Fruit fly (Drosophila melanogaster) whole organism, embryonic: ENCODE measurements around the gene PGAP1.

Experiments used
- Aef1 ChIP-seq: fragments of 200-800 bp; sonication (Bioruptor generic); IDR thresholded peaks from 3 replicates; pipeline ENCODE4 v1.3.6; 2022; ENCODE audit warnings: missing biosample characterization, missing genetic modification characterization
- CG11456 ChIP-seq: fragments of 200-800 bp; sonication (Bioruptor generic); IDR thresholded peaks from 3 replicates; pipeline ENCODE4 v1.3.6; 2022; ENCODE audit warnings: missing biosample characterization, missing genetic modification characterization
- CG13287 ChIP-seq: fragments of 200-800 bp; sonication (Bioruptor generic); IDR thresholded peaks from 2 replicates; pipeline ENCODE4 v1.3.6; 2022; ENCODE audit warnings: missing biosample characterization, missing genetic modification characterization; ENCODE audit not compliant: partially characterized antibody
- CG17829 ChIP-seq: fragments of 200-800 bp; optimal IDR thresholded peaks from 2 replicates; lab custom pipeline; 2019; ENCODE audit warnings: missing biosample characterization, mild to moderate bottlenecking, missing genetic modification characterization, moderate library complexity
- CG18764 ChIP-seq: fragments of 200-800 bp; sonication (Bioruptor generic); optimal IDR thresholded peaks from 3 replicates; lab custom pipeline; 2016; ENCODE audit warnings: missing biosample characterization, missing genetic modification characterization
- CG34376 ChIP-seq: fragments of 200-800 bp; sonication (Bioruptor generic); optimal IDR thresholded peaks from 2 replicates; lab custom pipeline; 2018; ENCODE audit warnings: missing biosample characterization, mild to moderate bottlenecking, missing genetic modification characterization
- CG3726 ChIP-seq: fragments of 200-800 bp; sonication (Bioruptor generic); IDR thresholded peaks from 3 replicates; pipeline ENCODE4, ENCODE4 v1.3.6; 2022; ENCODE audit warnings: missing biosample characterization, missing genetic modification characterization
- CG3847 ChIP-seq: fragments of 200-800 bp; sonication (Bioruptor generic); IDR thresholded peaks from 2 replicates; pipeline ENCODE4 v1.3.6; 2022; ENCODE audit warnings: missing biosample characterization, missing genetic modification characterization
- CG3995 ChIP-seq: fragments of 200-800 bp; sonication (Bioruptor generic); optimal IDR thresholded peaks from 3 replicates; lab custom pipeline; 2016; ENCODE audit warnings: missing biosample characterization, missing genetic modification characterization
- CG7839 ChIP-seq: fragments of 200-800 bp; sonication (Bioruptor generic); optimal IDR thresholded peaks from 3 replicates; lab custom pipeline; 2018; ENCODE audit warnings: missing biosample characterization, mild to moderate bottlenecking, missing genetic modification characterization, moderate library complexity
- CG8359 ChIP-seq: fragments of 200-800 bp; sonication (Bioruptor generic); optimal IDR thresholded peaks from 2 replicates; lab custom pipeline; 2017; ENCODE audit warnings: missing biosample characterization, mild to moderate bottlenecking, missing genetic modification characterization, borderline replicate concordance
- CG8388 ChIP-seq: fragments of 200-800 bp; sonication (Bioruptor generic); optimal IDR thresholded peaks from 2 replicates; lab custom pipeline; 2019; ENCODE audit warnings: missing biosample characterization, mild to moderate bottlenecking, missing genetic modification characterization, moderate library complexity
- CG8478 ChIP-seq: fragments of >200 bp; optimal IDR thresholded peaks from 2 replicates; lab custom pipeline; 2018
- Dad ChIP-seq: fragments of 200-800 bp; sonication (Bioruptor generic); optimal IDR thresholded peaks from 3 replicates; lab custom pipeline; 2016; ENCODE audit warnings: missing biosample characterization, missing genetic modification characterization
- Dek ChIP-seq: fragments of 200-800 bp; sonication (Bioruptor generic); optimal IDR thresholded peaks from 3 replicates; lab custom pipeline; 2019; ENCODE audit warnings: missing biosample characterization, mild to moderate bottlenecking, missing genetic modification characterization, moderate library complexity
- Doc3 ChIP-seq: fragments of 200-800 bp; sonication (Bioruptor generic); IDR thresholded peaks from 3 replicates; pipeline ENCODE4 v1.3.6; 2022; ENCODE audit warnings: missing biosample characterization, missing genetic modification characterization; ENCODE audit not compliant: partially characterized antibody
- Elba2 ChIP-seq: fragments of 200-800 bp; sonication (Bioruptor generic); optimal IDR thresholded peaks from 3 replicates; lab custom pipeline; 2016; ENCODE audit warnings: missing biosample characterization, missing genetic modification characterization
- Ets97D ChIP-seq: fragments of 200-800 bp; sonication (Bioruptor generic); optimal IDR thresholded peaks from 3 replicates; lab custom pipeline; 2016; ENCODE audit warnings: missing biosample characterization, missing genetic modification characterization
- Gug ChIP-seq: fragments of 200-800 bp; sonication (Bioruptor generic); IDR thresholded peaks from 4 replicates; pipeline ENCODE4 v1.3.6; 2022; ENCODE audit warnings: missing biosample characterization, missing genetic modification characterization
- HLH3B ChIP-seq: fragments of 200-800 bp; sonication (Bioruptor generic); IDR thresholded peaks from 2 replicates; pipeline ENCODE4 v1.3.6; 2022; ENCODE audit warnings: missing biosample characterization, missing genetic modification characterization
- HLH54F ChIP-seq: fragments of 200-800 bp; sonication (Bioruptor generic); optimal IDR thresholded peaks from 3 replicates; lab custom pipeline; 2016; ENCODE audit warnings: missing biosample characterization, missing genetic modification characterization
- Kr ChIP-seq: fragments of 200-800 bp; sonication (Bioruptor generic); optimal IDR thresholded peaks from 2 replicates; lab custom pipeline; 2017; ENCODE audit warnings: missing biosample characterization, mild to moderate bottlenecking, missing genetic modification characterization
- MTF-1 ChIP-seq: fragments of 200-800 bp; sonication (Bioruptor generic); optimal IDR thresholded peaks from 2 replicates; lab custom pipeline; 2018; ENCODE audit warnings: missing biosample characterization, mild to moderate bottlenecking, missing genetic modification characterization, borderline replicate concordance
- NfI ChIP-seq: fragments of 200-800 bp; sonication (Bioruptor generic); optimal IDR thresholded peaks from 3 replicates; lab custom pipeline; 2018; ENCODE audit warnings: missing biosample characterization, mild to moderate bottlenecking, missing genetic modification characterization, moderate library complexity
- Sox102F ChIP-seq: fragments of 200-800 bp; sonication (Bioruptor generic); optimal IDR thresholded peaks from 2 replicates; lab custom pipeline; 2018; ENCODE audit warnings: missing biosample characterization, mild to moderate bottlenecking, missing genetic modification characterization, moderate library complexity
- Spps ChIP-seq: fragments of 200-800 bp; sonication (Bioruptor generic); optimal IDR thresholded peaks from 2 replicates; lab custom pipeline; 2018; ENCODE audit warnings: missing biosample characterization, mild to moderate bottlenecking, missing genetic modification characterization
- Ssrp ChIP-seq: fragments of 200-800 bp; sonication (Bioruptor generic); optimal IDR thresholded peaks from 2 replicates; lab custom pipeline; 2018; ENCODE audit warnings: missing biosample characterization, mild to moderate bottlenecking, missing genetic modification characterization, moderate library complexity
- Tbp ChIP-seq: fragments of >200 bp; optimal IDR thresholded peaks from 2 replicates; lab custom pipeline; 2018; ENCODE audit warnings: missing biosample characterization, missing genetic modification characterization
- amos ChIP-seq: fragments of 200-800 bp; sonication (Bioruptor generic); IDR thresholded peaks from 2 replicates; pipeline ENCODE4 v1.3.6; 2022; ENCODE audit warnings: missing biosample characterization, missing genetic modification characterization; ENCODE audit not compliant: partially characterized antibody
- ap ChIP-seq: fragments of 200-800 bp; sonication (Bioruptor generic); IDR thresholded peaks from 2 replicates; pipeline ENCODE4 v1.3.6; 2022; ENCODE audit warnings: missing biosample characterization, missing genetic modification characterization
- chn ChIP-seq: fragments of 200-800 bp; sonication (Bioruptor generic); optimal IDR thresholded peaks from 2 replicates; lab custom pipeline; 2016; ENCODE audit warnings: missing biosample characterization, missing genetic modification characterization
- crc ChIP-seq: fragments of 200-800 bp; sonication (Bioruptor generic); optimal IDR thresholded peaks from 2 replicates; lab custom pipeline; 2016; ENCODE audit warnings: missing biosample characterization, missing genetic modification characterization
- crp ChIP-seq, 2 experiments: fragments of 200-800 bp; sonication (Bioruptor generic); optimal IDR thresholded peaks; 2 replicates in 1 of 2; 3 replicates in 1 of 2; lab custom pipeline; 2017; ENCODE audit warnings: missing biosample characterization in 2 of 2, missing genetic modification characterization in 2 of 2, mild to moderate bottlenecking in 1 of 2, moderate library complexity in 1 of 2
- danr ChIP-seq: fragments of 200-800 bp; sonication (Bioruptor generic); IDR thresholded peaks from 2 replicates; pipeline ENCODE4 v1.3.6; 2022; ENCODE audit warnings: missing biosample characterization, missing genetic modification characterization
- exex ChIP-seq: fragments of 200-800 bp; sonication (Bioruptor generic); optimal IDR thresholded peaks from 4 replicates; lab custom pipeline; 2018; ENCODE audit warnings: missing biosample characterization, mild to moderate bottlenecking, missing genetic modification characterization, moderate library complexity
- fd102C ChIP-seq: fragments of 200-800 bp; sonication (Bioruptor generic); optimal IDR thresholded peaks from 2 replicates; lab custom pipeline; 2018; ENCODE audit warnings: missing biosample characterization, mild to moderate bottlenecking, missing genetic modification characterization, moderate library complexity
- hkb ChIP-seq, 2 experiments: fragments of 200-800 bp in 1 of 2; fragments of >200 bp in 1 of 2; sonication (Bioruptor generic) in 1 of 2; IDR thresholded peaks in 1 of 2; optimal IDR thresholded peaks in 1 of 2; 2 replicates each; pipeline versions ENCODE4 v1.3.6 to Lab custom; 2017 to 2022; ENCODE audit warnings: missing biosample characterization in 1 of 2, missing genetic modification characterization in 1 of 2
- jumu ChIP-seq: fragments of 200-800 bp; sonication (Bioruptor generic); optimal IDR thresholded peaks from 3 replicates; lab custom pipeline; 2016; ENCODE audit warnings: missing biosample characterization, missing genetic modification characterization
- mirr ChIP-seq: fragments of 200-800 bp; sonication (Bioruptor generic); optimal IDR thresholded peaks from 3 replicates; lab custom pipeline; 2018; ENCODE audit warnings: missing biosample characterization, mild to moderate bottlenecking, missing genetic modification characterization
- nau ChIP-seq: fragments of 200-800 bp; sonication (Bioruptor generic); optimal IDR thresholded peaks from 3 replicates; lab custom pipeline; 2017; ENCODE audit warnings: missing biosample characterization, mild to moderate bottlenecking, missing genetic modification characterization, missing genetic modification reagents
- odd ChIP-seq: fragments of 200-800 bp; sonication (Bioruptor generic); optimal IDR thresholded peaks from 2 replicates; lab custom pipeline; 2017; ENCODE audit warnings: missing biosample characterization, mild to moderate bottlenecking, missing genetic modification characterization
- pb ChIP-seq: fragments of 200-800 bp; sonication (Bioruptor generic); optimal IDR thresholded peaks from 3 replicates; lab custom pipeline; 2016; ENCODE audit warnings: missing biosample characterization, missing genetic modification characterization
- prd ChIP-seq, 3 experiments: fragments of >200 bp in 2 of 3; fragments of 200-800 bp in 1 of 3; sonication (Bioruptor generic) in 1 of 3; optimal IDR thresholded peaks in 2 of 3; IDR thresholded peaks in 1 of 3; 2 replicates in 2 of 3; 3 replicates in 1 of 3; pipeline versions ENCODE4 v1.3.6 to Lab custom; 2017 to 2022; ENCODE audit warnings: missing biosample characterization in 1 of 3, missing genetic modification characterization in 1 of 3
- tin ChIP-seq: fragments of 200-800 bp; sonication (Bioruptor generic); optimal IDR thresholded peaks from 3 replicates; lab custom pipeline; 2016; ENCODE audit warnings: missing biosample characterization, missing genetic modification characterization
- tio ChIP-seq: fragments of 200-800 bp; sonication (Bioruptor generic); optimal IDR thresholded peaks from 2 replicates; lab custom pipeline; 2017; ENCODE audit warnings: missing biosample characterization, missing genetic modification characterization, inconsistent platforms
- twi ChIP-seq: fragments of 200-800 bp; optimal IDR thresholded peaks from 2 replicates; lab custom pipeline; 2019; ENCODE audit warnings: missing biosample characterization, mild to moderate bottlenecking, missing genetic modification characterization, moderate library complexity
- tx ChIP-seq: fragments of 200-800 bp; sonication (Bioruptor generic); optimal IDR thresholded peaks from 2 replicates; lab custom pipeline; 2016; ENCODE audit warnings: missing biosample characterization, missing genetic modification characterization
- unc-4 ChIP-seq: fragments of 200-800 bp; sonication (Bioruptor generic); IDR thresholded peaks from 2 replicates; pipeline ENCODE4 v1.3.6; 2022; ENCODE audit warnings: missing biosample characterization, missing genetic modification characterization; ENCODE audit not compliant: partially characterized antibody
- vvl ChIP-seq: fragments of 200-800 bp; sonication (Bioruptor generic); IDR thresholded peaks from 2 replicates; pipeline ENCODE4 v1.3.6; 2022; ENCODE audit warnings: missing biosample characterization, missing genetic modification characterization
- zf30C ChIP-seq: fragments of 200-800 bp; sonication (Bioruptor generic); optimal IDR thresholded peaks from 3 replicates; lab custom pipeline; 2018; ENCODE audit warnings: missing biosample characterization, mild to moderate bottlenecking, missing genetic modification characterization

PGAP1 gene

DNA sequence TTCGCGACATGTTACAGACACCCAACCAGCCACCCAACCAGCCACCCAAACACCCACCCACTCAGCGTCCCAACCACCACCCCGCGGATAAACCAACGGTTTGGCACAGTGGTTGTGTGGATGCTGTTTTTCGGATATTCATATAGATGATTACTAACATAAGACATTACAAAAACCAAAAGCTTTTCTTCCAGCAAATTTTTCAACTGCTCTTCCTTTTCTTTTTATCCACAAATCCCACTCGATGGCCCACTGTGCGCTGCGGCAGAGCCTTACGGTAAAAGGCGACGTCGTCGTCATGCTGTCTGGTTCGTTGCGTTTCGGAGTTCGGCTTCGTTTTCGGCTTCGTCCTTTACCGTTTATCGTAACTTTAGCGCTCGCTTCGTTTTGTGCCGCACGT, 50.7 kb downstream of the PGAP1 start (continued):
- peak; percentile 53 for TF ChIP-seq NfI
- TF ChIP-seq nau (GFP tag; lab: Kevin White, UChicago): no peak
- peak; percentile 78 for TF ChIP-seq HLH3B (GFP tag; lab: Robert Waterston, UW)
- peak; percentile 20 for TF ChIP-seq mirr (GFP tag; lab: Kevin White, UChicago)
- no peak for TF ChIP-seq hkb (optimal IDR thresholded peaks at IDR 0.05; lab: Kevin White, UChicago)
- peak; percentile 69 for TF ChIP-seq hkb (GFP tag; IDR thresholded peaks at IDR 0.05; lab: Robert Waterston, UW)
- peak; percentile 48; the same call in 1 of the 2 replicates for TF ChIP-seq ap (GFP tag; lab: Robert Waterston, UW)
- TF ChIP-seq odd (GFP tag; lab: Kevin White, UChicago): no peak
- no peak for TF ChIP-seq twi (tag; lab: Kevin White, UChicago)
- peak; percentile 43 for TF ChIP-seq chn (GFP tag; lab: Kevin White, UChicago)
- no peak for TF ChIP-seq CG8478 (lab: Kevin White, UChicago)
- TF ChIP-seq CG3847 (GFP tag; lab: Robert Waterston, UW): peak; percentile 47; the same call in 1 of the 2 replicates
- TF ChIP-seq pb (GFP tag; lab: Kevin White, UChicago): peak; percentile 52
- no peak for TF ChIP-seq Doc3 (GFP tag; lab: Robert Waterston, UW)
- no peak for TF ChIP-seq exex (tag; lab: Kevin White, UChicago)
- TF ChIP-seq CG17829 (tag; lab: Kevin White, UChicago): peak; percentile 24
- TF ChIP-seq Aef1 (GFP tag; lab: Robert Waterston, UW): peak; percentile 49; the same call in 1 of the 3 replicates
- no peak for TF ChIP-seq Dad (GFP tag; lab: Kevin White, UChicago)
- TF ChIP-seq CG13287 (GFP tag; lab: Robert Waterston, UW): no peak
- peak; percentile 13 for TF ChIP-seq tio (GFP tag; lab: Kevin White, UChicago)
- TF ChIP-seq Gug (GFP tag; lab: Robert Waterston, UW): peak; percentile 54; the same call in 2 of the 4 replicates
- TF ChIP-seq CG7839 (tag; lab: Kevin White, UChicago): peak; percentile 63
- peak; percentile 44 for TF ChIP-seq Ssrp
- TF ChIP-seq jumu (GFP tag; lab: Kevin White, UChicago): peak; percentile 43
- TF ChIP-seq Sox102F (GFP tag; lab: Kevin White, UChicago): peak; percentile 59
- peak; percentile 18 for TF ChIP-seq CG34376 (GFP tag; lab: Kevin White, UChicago)
- TF ChIP-seq CG8388 (GFP tag; lab: Kevin White, UChicago): peak; percentile 33
- no peak for TF ChIP-seq Elba2 (GFP tag; lab: Kevin White, UChicago)
- no peak for TF ChIP-seq amos
- peak; percentile 73 for TF ChIP-seq CG11456 (GFP tag; lab: Robert Waterston, UW)
- no peak for TF ChIP-seq unc-4 (GFP tag; lab: Robert Waterston, UW)
- no peak for TF ChIP-seq CG18764 (GFP tag; lab: Kevin White, UChicago)
- TF ChIP-seq tx (GFP tag; lab: Kevin White, UChicago): peak; percentile 40
- TF ChIP-seq fd102C (GFP tag; lab: Kevin White, UChicago): no peak
- peak; percentile 84 for TF ChIP-seq vvl
- TF ChIP-seq Tbp (GFP tag; lab: Kevin White, UChicago): no peak
- TF ChIP-seq crc (GFP tag; lab: Kevin White, UChicago): no peak
- no peak for TF ChIP-seq crp (GFP tag; optimal IDR thresholded peaks at IDR 0.05; lab: Kevin White, UChicago)
- TF ChIP-seq danr (GFP tag; lab: Robert Waterston, UW): no peak
- TF ChIP-seq prd (optimal IDR thresholded peaks at IDR 0.05; lab: Kevin White, UChicago): no peak
- TF ChIP-seq prd (GFP tag; IDR thresholded peaks at IDR 0.05; lab: Robert Waterston, UW): peak; percentile 67
- no peak for TF ChIP-seq CG8359 (GFP tag; lab: Kevin White, UChicago)
- TF ChIP-seq CG3995 (GFP tag; lab: Kevin White, UChicago): no peak
- TF ChIP-seq Dek (tag; lab: Kevin White, UChicago): peak; percentile 51
- no peak for TF ChIP-seq Kr
- peak; percentile 23 for TF ChIP-seq HLH54F (GFP tag; lab: Kevin White, UChicago)
- TF ChIP-seq Ets97D (GFP tag; lab: Kevin White, UChicago): no peak
- TF ChIP-seq MTF-1: peak; percentile 35
- peak; percentile 11 for TF ChIP-seq Spps (tag; lab: Kevin White, UChicago)
- TF ChIP-seq tin (GFP tag; lab: Kevin White, UChicago): peak; percentile 13
- TF ChIP-seq zf30C (GFP tag; lab: Kevin White, UChicago): no peak
- 0 out of 3 replicates have a peak, but pooled peaks have one; percentile 21 for TF ChIP-seq CG3726 (GFP tag; lab: Robert Waterston, UW)
